Worm (Caenorhabditis elegans) whole organism, early embryonic: Measurements from ENCODE around the gene bed-2.
"Not testable (repeated sequence)": the region's sequence is repeated elsewhere in the genome, so short reads cannot be mapped to it uniquely, and the experiment has no call there.

Experiments used
- ceh-13 ChIP-seq: fragments of 200-800 bp; sonication (Bioruptor generic); optimal IDR thresholded peaks from 2 replicates; lab custom pipeline; 2018; ENCODE audit warnings: mild to moderate bottlenecking, missing genetic modification characterization, missing compliant biosample characterization
- ceh-36 ChIP-seq: sonication (generic microtip); optimal IDR thresholded peaks from 2 replicates; lab custom pipeline; 2016; ENCODE audit warnings: missing genetic modification characterization, inconsistent platforms, missing compliant biosample characterization
- flt-1 ChIP-seq: fragments of 200-800 bp; sonication (Bioruptor generic); IDR thresholded peaks from 2 replicates; pipeline ENCODE4 v1.3.6; 2022; ENCODE audit warnings: missing genetic modification characterization, missing compliant biosample characterization
- hnd-1 ChIP-seq: sonication (generic microtip); optimal IDR thresholded peaks from 2 replicates; lab custom pipeline; 2016; ENCODE audit warnings: missing genetic modification characterization, missing compliant biosample characterization
- sea-1 ChIP-seq: fragments of 200-800 bp; sonication (Bioruptor generic); conservative IDR thresholded peaks from 2 replicates; pipeline ENCODE4 v1.3.6; 2022; ENCODE audit warnings: missing genetic modification characterization, missing compliant biosample characterization
- tra-4 ChIP-seq: sonication (generic microtip); optimal IDR thresholded peaks from 2 replicates; lab custom pipeline; 2017; ENCODE audit warnings: missing genetic modification characterization, missing compliant biosample characterization

DNA sequence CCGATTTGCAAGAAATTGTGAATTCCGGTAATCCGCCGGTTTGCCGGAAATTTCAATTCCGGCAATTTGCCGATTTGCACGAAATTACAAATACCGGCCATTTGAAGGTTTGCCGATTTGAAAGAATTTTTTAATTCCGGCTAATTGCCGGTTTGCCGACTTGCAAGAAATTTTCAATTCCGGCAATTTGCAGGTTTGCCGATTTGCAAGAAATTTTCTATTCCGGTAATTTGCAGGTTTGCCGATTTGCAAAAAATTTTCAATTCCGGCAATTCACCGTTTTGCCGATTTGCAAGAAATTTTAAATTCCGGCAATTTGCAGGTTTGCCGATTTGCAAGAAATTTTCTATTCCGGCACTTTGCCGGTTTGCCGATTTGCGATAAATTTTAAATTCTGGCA lies 35.7 kb downstream of the bed-2 start:
- not testable (repeated sequence) for TF ChIP-seq tra-4 (tag; lab: Kevin White, UChicago); sea-1 (GFP tag; lab: Robert Waterston, UW); ceh-36 (tag; lab: Kevin White, UChicago); ceh-13; flt-1 (GFP tag; lab: Robert Waterston, UW); hnd-1 (tag; lab: Kevin White, UChicago)
